Fruit fly (Drosophila melanogaster) whole organism, embryonic: ENCODE data around the gene Sgs5bis.

Experiments used
- Awh ChIP-seq: fragments of 200-800 bp; sonication (Bioruptor generic); IDR thresholded peaks from 2 replicates; pipeline ENCODE4, ENCODE4 v1.3.6; 2022; ENCODE audit warnings: missing biosample characterization, missing genetic modification characterization
- BEAF-32 ChIP-seq: fragments of 200-800 bp; sonication (Bioruptor generic); optimal IDR thresholded peaks from 3 replicates; lab custom pipeline; 2017; ENCODE audit warnings: missing biosample characterization, missing genetic modification characterization, mild to moderate bottlenecking, moderate library complexity, missing genetic modification reagents
- Blimp-1 ChIP-seq: fragments of 200-800 bp; sonication (Bioruptor generic); optimal IDR thresholded peaks from 3 replicates; lab custom pipeline; 2018; ENCODE audit warnings: missing biosample characterization, missing genetic modification characterization, mild to moderate bottlenecking, moderate library complexity, missing genetic modification reagents
- CG10267 ChIP-seq: fragments of 200-800 bp; sonication (Bioruptor generic); optimal IDR thresholded peaks from 2 replicates; lab custom pipeline; 2018; ENCODE audit warnings: missing biosample characterization, mild to moderate bottlenecking, missing genetic modification characterization, moderate library complexity
- CG10462 ChIP-seq: fragments of 200-800 bp; sonication (Bioruptor generic); optimal IDR thresholded peaks from 2 replicates; lab custom pipeline; 2016; ENCODE audit warnings: missing biosample characterization, missing genetic modification characterization
- CG10654 ChIP-seq: fragments of 200-800 bp; sonication (Bioruptor generic); optimal IDR thresholded peaks from 2 replicates; lab custom pipeline; 2016; ENCODE audit warnings: missing biosample characterization, missing genetic modification characterization
- CG12942 ChIP-seq: fragments of 200-800 bp; sonication (Bioruptor generic); optimal IDR thresholded peaks from 3 replicates; lab custom pipeline; 2016; ENCODE audit warnings: missing biosample characterization, missing genetic modification characterization
- CG15011 ChIP-seq: fragments of 200-800 bp; sonication (Bioruptor generic); optimal IDR thresholded peaks from 3 replicates; lab custom pipeline; 2018; ENCODE audit warnings: missing biosample characterization, mild to moderate bottlenecking, missing genetic modification characterization
- CG30403 ChIP-seq: fragments of 200-800 bp; sonication (Bioruptor generic); optimal IDR thresholded peaks from 3 replicates; lab custom pipeline; 2016; ENCODE audit warnings: missing biosample characterization, missing genetic modification characterization
- CG30431 ChIP-seq: fragments of 200-800 bp; sonication (Bioruptor generic); optimal IDR thresholded peaks from 2 replicates; lab custom pipeline; 2017; ENCODE audit warnings: missing biosample characterization, missing genetic modification characterization
- CG34422 ChIP-seq: fragments of 200-800 bp; sonication (Bioruptor generic); IDR thresholded peaks from 3 replicates; pipeline ENCODE4 v1.3.6; 2022; ENCODE audit warnings: missing biosample characterization, missing genetic modification characterization
- CG4617 ChIP-seq: fragments of 200-800 bp; sonication (Bioruptor generic); optimal IDR thresholded peaks from 3 replicates; lab custom pipeline; 2016; ENCODE audit warnings: missing biosample characterization, missing genetic modification characterization, borderline replicate concordance
- CG5245 ChIP-seq: fragments of 200-800 bp; sonication (Bioruptor generic); optimal IDR thresholded peaks from 3 replicates; lab custom pipeline; 2016; ENCODE audit warnings: missing biosample characterization, missing genetic modification characterization
- CG7987 ChIP-seq: fragments of 200-800 bp; sonication (Bioruptor generic); optimal IDR thresholded peaks from 2 replicates; lab custom pipeline; 2018; ENCODE audit warnings: missing biosample characterization, mild to moderate bottlenecking, missing genetic modification characterization, moderate library complexity
- CG8290 ChIP-seq, 3 experiments: fragments of 200-800 bp; sonication (Bioruptor generic); optimal IDR thresholded peaks; 2 replicates each; lab custom pipeline; 2016 to 2019; ENCODE audit warnings: missing biosample characterization in 3 of 3, missing genetic modification characterization in 3 of 3, mild to moderate bottlenecking in 2 of 3, moderate library complexity in 1 of 3
- CG8944 ChIP-seq: fragments of 200-800 bp; sonication (Bioruptor generic); optimal IDR thresholded peaks from 3 replicates; lab custom pipeline; 2016; ENCODE audit warnings: missing biosample characterization, missing genetic modification characterization
- CG9797 ChIP-seq: fragments of 200-800 bp; sonication (Bioruptor generic); optimal IDR thresholded peaks from 3 replicates; lab custom pipeline; 2018; ENCODE audit warnings: missing biosample characterization, mild to moderate bottlenecking, missing genetic modification characterization
- CG9876 ChIP-seq: fragments of 200-800 bp; sonication (Bioruptor generic); optimal IDR thresholded peaks from 2 replicates; lab custom pipeline; 2016; ENCODE audit warnings: missing biosample characterization, missing genetic modification characterization
- D19B ChIP-seq: fragments of 200-800 bp; sonication (Bioruptor generic); optimal IDR thresholded peaks from 2 replicates; lab custom pipeline; 2017; ENCODE audit warnings: missing biosample characterization, mild to moderate bottlenecking, missing genetic modification characterization
- Doc2 ChIP-seq: fragments of 200-800 bp; sonication (Bioruptor generic); IDR thresholded peaks from 2 replicates; pipeline ENCODE4 v1.3.6; 2022; ENCODE audit warnings: missing biosample characterization, missing genetic modification characterization
- Dp ChIP-seq: fragments of 200-800 bp; sonication (Bioruptor generic); optimal IDR thresholded peaks from 2 replicates; lab custom pipeline; 2018; ENCODE audit warnings: missing biosample characterization, mild to moderate bottlenecking, missing genetic modification characterization, moderate library complexity
- E2f1 ChIP-seq: fragments of 200-800 bp; sonication (Bioruptor generic); IDR thresholded peaks from 2 replicates; pipeline ENCODE4 v1.3.6; 2022; ENCODE audit warnings: missing biosample characterization, missing genetic modification characterization
- E2f2 ChIP-seq: fragments of 200-800 bp; sonication (Bioruptor generic); IDR thresholded peaks from 2 replicates; pipeline ENCODE4 v1.3.6; 2022; ENCODE audit warnings: missing biosample characterization, missing genetic modification characterization
- Ets97D ChIP-seq: fragments of 200-800 bp; sonication (Bioruptor generic); optimal IDR thresholded peaks from 3 replicates; lab custom pipeline; 2016; ENCODE audit warnings: missing biosample characterization, missing genetic modification characterization
- HmgZ ChIP-seq: fragments of 200-800 bp; sonication (Bioruptor generic); optimal IDR thresholded peaks from 2 replicates; lab custom pipeline; 2018; ENCODE audit warnings: missing biosample characterization, mild to moderate bottlenecking, missing genetic modification characterization
- Hr78 ChIP-seq, 2 experiments: fragments of 200-800 bp in 1 of 2; fragments of >200 bp in 1 of 2; sonication (Bioruptor generic) in 1 of 2; optimal IDR thresholded peaks; 2 replicates each; lab custom pipeline; 2017 to 2019; ENCODE audit warnings: missing biosample characterization in 2 of 2, missing genetic modification characterization in 2 of 2, mild to moderate bottlenecking in 1 of 2, moderate library complexity in 1 of 2
- MTF-1 ChIP-seq: fragments of 200-800 bp; sonication (Bioruptor generic); optimal IDR thresholded peaks from 2 replicates; lab custom pipeline; 2018; ENCODE audit warnings: missing biosample characterization, mild to moderate bottlenecking, missing genetic modification characterization, borderline replicate concordance
- Med ChIP-seq: fragments of 200-800 bp; sonication (Bioruptor generic); peaks from one replicate; lab custom pipeline; 2016; ENCODE audit warnings: missing biosample characterization, missing genetic modification characterization, mild to moderate bottlenecking, inconsistent platforms, moderate library complexity
- Nf-YA ChIP-seq: fragments of 200-800 bp; sonication (Bioruptor generic); IDR thresholded peaks from 2 replicates; pipeline ENCODE4 v1.3.6; 2022; ENCODE audit warnings: missing biosample characterization, missing genetic modification characterization
- PHDP ChIP-seq: fragments of 200-800 bp; sonication (Bioruptor generic); optimal IDR thresholded peaks from 3 replicates; lab custom pipeline; 2018; ENCODE audit warnings: missing biosample characterization, mild to moderate bottlenecking, missing genetic modification characterization, moderate library complexity
- Pdp1 ChIP-seq, 2 experiments: fragments of 200-800 bp; sonication (Bioruptor generic); optimal IDR thresholded peaks; 3 replicates each; lab custom pipeline; 2016; ENCODE audit warnings: missing biosample characterization in 2 of 2, missing genetic modification characterization in 2 of 2, mild to moderate bottlenecking in 1 of 2, moderate library complexity in 1 of 2
- Poxn ChIP-seq: fragments of 200-800 bp; sonication (Bioruptor generic); IDR thresholded peaks from 2 replicates; pipeline ENCODE4 v1.3.6; 2022; ENCODE audit warnings: missing biosample characterization, missing genetic modification characterization
- Sin3A ChIP-seq: fragments of >200 bp; optimal IDR thresholded peaks from 2 replicates; lab custom pipeline; 2018
- YL-1 ChIP-seq: fragments of 200-800 bp; sonication (Bioruptor generic); optimal IDR thresholded peaks from 3 replicates; lab custom pipeline; 2017; ENCODE audit warnings: missing biosample characterization, mild to moderate bottlenecking, missing genetic modification characterization
- btn ChIP-seq: fragments of 200-800 bp; sonication (Bioruptor generic); optimal IDR thresholded peaks from 2 replicates; lab custom pipeline; 2016; ENCODE audit warnings: missing biosample characterization, missing genetic modification characterization
- caup ChIP-seq: fragments of 200-800 bp; sonication (Bioruptor generic); optimal IDR thresholded peaks from 3 replicates; lab custom pipeline; 2017; ENCODE audit warnings: missing biosample characterization, mild to moderate bottlenecking, missing genetic modification characterization, moderate library complexity; ENCODE audit not compliant: severe bottlenecking
- corto ChIP-seq: fragments of 200-800 bp; sonication (Bioruptor generic); optimal IDR thresholded peaks from 2 replicates; lab custom pipeline; 2016; ENCODE audit warnings: missing biosample characterization, mild to moderate bottlenecking, missing genetic modification characterization, moderate library complexity
- eve ChIP-seq, 2 experiments: fragments of >200 bp; optimal IDR thresholded peaks; 2 replicates each; lab custom pipeline; 2017; ENCODE audit warnings: missing biosample characterization in 2 of 2, missing genetic modification characterization in 2 of 2
- exex ChIP-seq: fragments of 200-800 bp; sonication (Bioruptor generic); optimal IDR thresholded peaks from 4 replicates; lab custom pipeline; 2018; ENCODE audit warnings: missing biosample characterization, mild to moderate bottlenecking, missing genetic modification characterization, moderate library complexity
- gfzf ChIP-seq: fragments of 200-800 bp; sonication (Bioruptor generic); optimal IDR thresholded peaks from 2 replicates; lab custom pipeline; 2016; ENCODE audit warnings: missing biosample characterization, mild to moderate bottlenecking, missing genetic modification characterization, moderate library complexity
- h ChIP-seq: fragments of >200 bp; optimal IDR thresholded peaks from 2 replicates; lab custom pipeline; 2017
- lola ChIP-seq, 3 experiments: fragments of >200 bp in 2 of 3; fragments of 200-800 bp in 1 of 3; sonication (Bioruptor generic) in 1 of 3; optimal IDR thresholded peaks; 2 replicates each; lab custom pipeline; 2017 to 2019; ENCODE audit warnings: missing biosample characterization in 3 of 3, missing genetic modification characterization in 3 of 3, mild to moderate bottlenecking in 1 of 3, moderate library complexity in 1 of 3
- row ChIP-seq: fragments of 200-800 bp; sonication (Bioruptor generic); IDR thresholded peaks from 3 replicates; pipeline ENCODE4 v1.3.6; 2022; ENCODE audit warnings: missing biosample characterization, missing genetic modification characterization
- sens ChIP-seq: fragments of 200-800 bp; sonication (Bioruptor generic); peaks from one replicate; lab custom pipeline; 2016; ENCODE audit warnings: missing biosample characterization, missing genetic modification characterization
- sens-2 ChIP-seq: fragments of 200-800 bp; sonication (Bioruptor generic); IDR thresholded peaks from 2 replicates; pipeline ENCODE4 v1.3.6; 2022; ENCODE audit warnings: missing biosample characterization, missing genetic modification characterization
- seq ChIP-seq: fragments of 200-800 bp; sonication (Bioruptor generic); IDR thresholded peaks from 2 replicates; pipeline ENCODE4 v1.3.6; 2022; ENCODE audit warnings: missing biosample characterization, missing genetic modification characterization
- slp2 ChIP-seq: fragments of 200-800 bp; sonication (Bioruptor generic); optimal IDR thresholded peaks from 2 replicates; lab custom pipeline; 2016; ENCODE audit warnings: missing biosample characterization, missing genetic modification characterization
- trem ChIP-seq: fragments of 200-800 bp; optimal IDR thresholded peaks from 3 replicates; lab custom pipeline; 2019; ENCODE audit warnings: missing biosample characterization, mild to moderate bottlenecking, missing genetic modification characterization, moderate library complexity
- usp ChIP-seq: fragments of >200 bp; optimal IDR thresholded peaks from 2 replicates; lab custom pipeline; 2017; ENCODE audit warnings: missing biosample characterization, missing genetic modification characterization
- wek ChIP-seq: fragments of 200-800 bp; sonication (Bioruptor generic); optimal IDR thresholded peaks from 3 replicates; lab custom pipeline; 2018; ENCODE audit warnings: missing biosample characterization, mild to moderate bottlenecking, missing genetic modification characterization, moderate library complexity

Gene Sgs5bis

dm6 chr3R:17546115-17546705 lies 48.0 kb upstream of the Sgs5bis start, which contains the start of gene Prx3 (continued):
- TF ChIP-seq CG10654 (no peak), row (no peak), CG5245 (no peak), sens (peak; percentile 27), D19B (no peak), lola (GFP tag; optimal IDR thresholded peaks at IDR 0.05; lab: Kevin White, UChicago) (no peak), wek (GFP tag; lab: Kevin White, UChicago) (no peak), Pdp1 (GFP tag; optimal IDR thresholded peaks at IDR 0.05; lab: Kevin White, UChicago) (peak in 1 of 2 experiments; percentile 99), CG10267 (peak; percentile 1), CG10462 (GFP tag; lab: Kevin White, UChicago) (no peak), CG30431 (no peak), CG7987 (GFP tag; lab: Kevin White, UChicago) (no peak), caup (no peak), gfzf (GFP tag; lab: Kevin White, UChicago) (peak; percentile 78), trem (peak; percentile 13), btn (GFP tag; lab: Kevin White, UChicago) (no peak), h (lab: Kevin White, UChicago) (no peak), Med (GFP tag; lab: Kevin White, UChicago) (peak; percentile 5), slp2 (GFP tag; lab: Kevin White, UChicago) (no peak), Sin3A (lab: Kevin White, UChicago) (peak; percentile 9), exex (tag; lab: Kevin White, UChicago) (no peak), corto (GFP tag; lab: Kevin White, UChicago) (no peak), Doc2 (GFP tag; lab: Robert Waterston, UW) (no peak), CG9876 (GFP tag; lab: Kevin White, UChicago) (no peak), YL-1 (peak; percentile 69), seq (GFP tag; lab: Robert Waterston, UW) (no peak), Hr78 (GFP tag; optimal IDR thresholded peaks at IDR 0.05; lab: Kevin White, UChicago) (no peak), CG4617 (peak; percentile 11), usp (GFP tag; lab: Kevin White, UChicago) (no peak), Blimp-1 (GFP tag; lab: Kevin White, UChicago) (peak; percentile 96), sens-2 (GFP tag; lab: Robert Waterston, UW) (no peak), eve (GFP tag; optimal IDR thresholded peaks at IDR 0.05; lab: Kevin White, UChicago) (no peak), Awh (GFP tag; lab: Robert Waterston, UW) (no peak), CG9797 (GFP tag; lab: Kevin White, UChicago) (peak; percentile 66), HmgZ (tag; lab: Kevin White, UChicago) (peak; percentile 5), Ets97D (peak; percentile 22), MTF-1 (no peak), BEAF-32 (GFP tag; lab: Kevin White, UChicago) (peak; percentile 26), CG30403 (GFP tag; lab: Kevin White, UChicago) (no peak), CG34422 (GFP tag; lab: Robert Waterston, UW) (peak; percentile 32; the same call in 1 of the 3 replicates), E2f1 (no peak), Dp (peak; percentile 92), PHDP (no peak), CG8290 (GFP tag; optimal IDR thresholded peaks at IDR 0.05; lab: Kevin White, UChicago) (no peak), CG8290 (tag; optimal IDR thresholded peaks at IDR 0.05; lab: Kevin White, UChicago) (no peak), CG15011 (GFP tag; lab: Kevin White, UChicago) (no peak), Poxn (GFP tag; lab: Robert Waterston, UW) (no peak), CG8944 (no peak), E2f2 (GFP tag; lab: Robert Waterston, UW) (peak; percentile 96), CG12942 (GFP tag; lab: Kevin White, UChicago) (no peak), Nf-YA (GFP tag; lab: Robert Waterston, UW) (no peak)
